Worm (Caenorhabditis elegans) whole organism, late embryonic: ENCODE data around the gene F13H10.1.

Source experiments
- Y22D7AL.16 ChIP-seq: sonication (generic microtip); optimal IDR thresholded peaks from 2 replicates; lab custom pipeline; 2016; ENCODE audit warnings: missing genetic modification characterization, missing compliant biosample characterization
- ahr-1 ChIP-seq: sonication (generic microtip); optimal IDR thresholded peaks from 2 replicates; lab custom pipeline; 2016; ENCODE audit warnings: missing genetic modification characterization, missing compliant biosample characterization
- ama-1 ChIP-seq: fragments of 150-350 bp; optimal IDR thresholded peaks from 2 replicates; lab custom pipeline; 2014
- ceh-48 ChIP-seq: sonication (generic microtip); optimal IDR thresholded peaks from 2 replicates; lab custom pipeline; 2016; ENCODE audit warnings: missing genetic modification characterization, inconsistent platforms, missing compliant biosample characterization
- dmd-4 ChIP-seq: sonication (generic microtip); optimal IDR thresholded peaks from 2 replicates; lab custom pipeline; 2016; ENCODE audit warnings: borderline replicate concordance, missing genetic modification characterization, missing compliant biosample characterization
- dve-1 ChIP-seq: sonication (generic microtip); optimal IDR thresholded peaks from 2 replicates; lab custom pipeline; 2017; ENCODE audit warnings: antibody characterized with exemption, mild to moderate bottlenecking, missing genetic modification characterization, missing compliant biosample characterization
- fkh-10 ChIP-seq: fragments of 150-350 bp; optimal IDR thresholded peaks from 2 replicates; lab custom pipeline; 2014; ENCODE audit warnings: missing biosample characterization, missing genetic modification reagents, missing genetic modification characterization
- hlh-6 ChIP-seq: sonication (generic microtip); optimal IDR thresholded peaks from 2 replicates; lab custom pipeline; 2016; ENCODE audit warnings: missing genotype, missing genetic modification characterization, missing compliant biosample characterization
- lim-6 ChIP-seq: sonication (generic microtip); optimal IDR thresholded peaks from 2 replicates; lab custom pipeline; 2016; ENCODE audit warnings: missing genetic modification characterization, missing compliant biosample characterization
- lin-11 ChIP-seq: fragments of 200-800 bp; sonication (Bioruptor generic); optimal IDR thresholded peaks from 2 replicates; lab custom pipeline; 2018; ENCODE audit warnings: mild to moderate bottlenecking, missing genetic modification characterization, missing compliant biosample characterization
- pqm-1 ChIP-seq: sonication (generic microtip); optimal IDR thresholded peaks from 2 replicates; lab custom pipeline; 2016; ENCODE audit warnings: missing genetic modification characterization, missing compliant biosample characterization
- unc-3 ChIP-seq, 2 experiments: fragments of 200-800 bp in 1 of 2; sonication (Bioruptor generic) in 1 of 2; sonication (generic microtip) in 1 of 2; conservative IDR thresholded peaks in 1 of 2; optimal IDR thresholded peaks in 1 of 2; 2 replicates each; pipeline versions ENCODE4 v1.3.6 to Lab custom; 2016 to 2022; ENCODE audit warnings: missing compliant biosample characterization in 2 of 2, missing genetic modification characterization in 2 of 2, missing genetic modification reagents in 1 of 2

ce11 chrIV:10957583-10958229 lies 46.7 kb upstream of the F13H10.1 start, which contains the start of gene Y69E1A.5:
- TF ChIP-seq unc-3 (GFP tag; conservative IDR thresholded peaks at IDR 0.05; lab: Robert Waterston, UW) (no peak), unc-3 (tag; optimal IDR thresholded peaks at IDR 0.05; lab: Kevin White, UChicago) (no peak), hlh-6 (no peak), pqm-1 (tag; lab: Kevin White, UChicago) (no peak), ahr-1 (no peak), dve-1 (tag; lab: Kevin White, UChicago) (no peak), lim-6 (tag; lab: Kevin White, UChicago) (no peak), dmd-4 (tag; lab: Kevin White, UChicago) (no peak), ama-1 (lab: Kevin White, UChicago) (no peak), fkh-10 (GFP tag; lab: Kevin White, UChicago) (no peak), lin-11 (tag; lab: Kevin White, UChicago) (no peak), Y22D7AL.16 (tag; lab: Kevin White, UChicago) (no peak), ceh-48 (tag; lab: Kevin White, UChicago) (no peak)
